Worm (Caenorhabditis elegans) whole organism, midembryonic: ENCODE data around the gene R07B7.8.

Experiments used
- T22C8.4 ChIP-seq: fragments of 200-800 bp; sonication (Bioruptor generic); IDR thresholded peaks from 2 replicates; pipeline ENCODE4 v1.3.6; 2022; ENCODE audit warnings: missing genetic modification characterization, missing compliant biosample characterization
- cog-1 ChIP-seq: sonication (generic microtip); optimal IDR thresholded peaks from 2 replicates; lab custom pipeline; 2016; ENCODE audit warnings: missing genetic modification characterization, missing compliant biosample characterization
- flt-1 ChIP-seq: fragments of 200-800 bp; sonication (Bioruptor generic); IDR thresholded peaks from 2 replicates; pipeline ENCODE4 v1.3.6; 2022; ENCODE audit warnings: missing genetic modification characterization, missing compliant biosample characterization
- klf-2 ChIP-seq: fragments of 200-800 bp; sonication (Bioruptor generic); conservative IDR thresholded peaks from 2 replicates; pipeline ENCODE4 v1.3.6; 2022; ENCODE audit warnings: missing genetic modification reagents, missing genetic modification characterization, missing compliant biosample characterization
- med-1 ChIP-seq: sonication (generic microtip); optimal IDR thresholded peaks from 2 replicates; lab custom pipeline; 2017; ENCODE audit warnings: missing genetic modification characterization, mild to moderate bottlenecking, missing compliant biosample characterization, antibody characterized with exemption, missing genetic modification reagents; ENCODE audit not compliant: insufficient read depth
- ref-1 ChIP-seq: fragments of 200-800 bp; sonication (Bioruptor generic); conservative IDR thresholded peaks from 2 replicates; pipeline ENCODE4 v1.3.6; 2022; ENCODE audit warnings: missing genetic modification reagents, missing genetic modification characterization, missing compliant biosample characterization
- tab-1 ChIP-seq: fragments of 200-800 bp; sonication (Bioruptor generic); IDR thresholded peaks from 2 replicates; pipeline ENCODE4 v1.3.6; 2022; ENCODE audit warnings: missing genetic modification characterization, missing compliant biosample characterization
- ztf-23 ChIP-seq: fragments of 200-800 bp; sonication (Bioruptor generic); IDR thresholded peaks from 2 replicates; pipeline ENCODE4 v1.3.6; 2022; ENCODE audit warnings: missing genetic modification reagents, missing genetic modification characterization, missing compliant biosample characterization
- ztf-29 ChIP-seq: fragments of 200-800 bp; sonication (Bioruptor generic); IDR thresholded peaks from 2 replicates; pipeline ENCODE4 v1.3.6; 2022; ENCODE audit warnings: missing genetic modification reagents, missing genetic modification characterization, missing compliant biosample characterization

ce11 chrV:12038317-12038716 is 45.8 kb downstream of the R07B7.8 start:
- no peak for TF ChIP-seq cog-1 (tag; lab: Kevin White, UChicago)
- TF ChIP-seq flt-1 (GFP tag; lab: Robert Waterston, UW), result no peak
- TF ChIP-seq ref-1, result no peak
- TF ChIP-seq med-1 (GFP tag; lab: Kevin White, UChicago), result no peak
- no peak for TF ChIP-seq ztf-29 (GFP tag; lab: Robert Waterston, UW)
- no peak for TF ChIP-seq ztf-23 (GFP tag; lab: Robert Waterston, UW)
- no peak for TF ChIP-seq klf-2 (GFP tag; lab: Robert Waterston, UW)
- TF ChIP-seq tab-1 (GFP tag; lab: Robert Waterston, UW), result no peak
- no peak for TF ChIP-seq T22C8.4
